Worm (Caenorhabditis elegans): ENCODE data around the gene cst-2.

cst-2 gene

ce11 chrX:4366231-4366630, 30.4 kb upstream of the cst-2 start, which contains the start of gene R160.3:
R160.3 (minus strand) TSS chrX:4366331.
- TF ChIP-seq dox-1 (GFP tag; IDR thresholded peaks at IDR 0.05), result no peak

- TF ChIP-seq B0336.3 (GFP tag; IDR thresholded peaks at IDR 0.05) (no peak), F33H1.4 (GFP tag; IDR thresholded peaks at IDR 0.05) (no peak), snpc-3.4 (tag; optimal IDR thresholded peaks at IDR 0.05) (no peak), mes-4 (tag; optimal IDR thresholded peaks at IDR 0.05) (no peak), sdz-38 (tag; optimal IDR thresholded peaks at IDR 0.05) (no peak)
These were observed 29.0 kb upstream of the cst-2 start, which contains the start of gene F14H12.8 for ce11 chrX:4364877-4365276. F14H12.8 (minus strand) TSS chrX:4364977.

ce11 chrX:4363200-4363599, 27.4 kb upstream of the cst-2 start, which contains the start of gene F14H12.17:
F14H12.17 (minus strand) TSS chrX:4363300.
- no peak for TF ChIP-seq hmg-1.2 (GFP tag; IDR thresholded peaks at IDR 0.05)
- no peak for TF ChIP-seq ceh-79 (tag; optimal IDR thresholded peaks at IDR 0.05)
- TF ChIP-seq F49E8.2 (tag; optimal IDR thresholded peaks at IDR 0.05; ENCODE audit: insufficient read depth), result no peak
- no peak for TF ChIP-seq ztf-3 (GFP tag; optimal IDR thresholded peaks at IDR 0.05)
- no peak for TF ChIP-seq nfyb-1 (GFP tag; IDR thresholded peaks at IDR 0.05)
- TF ChIP-seq ccch-3 (GFP tag; optimal IDR thresholded peaks at IDR 0.05), result no peak
- no peak for TF ChIP-seq attf-3 (GFP tag; conservative IDR thresholded peaks at IDR 0.05)
- no peak for TF ChIP-seq fkh-3 (tag; optimal IDR thresholded peaks at IDR 0.05)

ce11 chrX:4362522-4362921, 26.7 kb upstream of the cst-2 start, which contains the start of gene F14H12.7:
F14H12.7 (minus strand) TSS chrX:4362622.
- TF ChIP-seq Y53G8AR.9 (GFP tag; conservative IDR thresholded peaks at IDR 0.05), result no peak
- no peak for TF ChIP-seq B0035.1 (tag; optimal IDR thresholded peaks at IDR 0.05)
- no peak for TF ChIP-seq F37B4.10 (GFP tag; IDR thresholded peaks at IDR 0.05)
- no peak for TF ChIP-seq ekl-4 (GFP tag; IDR thresholded peaks at IDR 0.05)
- no peak for TF ChIP-seq ceh-27 (GFP tag; optimal IDR thresholded peaks at IDR 0.05)
- TF ChIP-seq ztf-26 (tag; optimal IDR thresholded peaks at IDR 0.05), result no peak
- TF ChIP-seq ztf-22 (GFP tag; optimal IDR thresholded peaks at IDR 0.05), result no peak
- TF ChIP-seq rpc-1 (optimal IDR thresholded peaks at IDR 0.05), result no peak
- no peak for TF ChIP-seq rpc-1 (tag; optimal IDR thresholded peaks at IDR 0.05)
- no peak for TF ChIP-seq F49E8.2 (tag; optimal IDR thresholded peaks at IDR 0.05; ENCODE audit: insufficient read depth)
- TF ChIP-seq rcor-1 (GFP tag; IDR thresholded peaks at IDR 0.05), result no peak
- TF ChIP-seq him-1 (tag; optimal IDR thresholded peaks at IDR 0.05), result no peak

ce11 chrX:4359030-4359429, 23.2 kb upstream of the cst-2 start:
- TF ChIP-seq ets-4 (GFP tag; optimal IDR thresholded peaks at IDR 0.05), result no peak
- no peak for TF ChIP-seq athp-1 (tag; optimal IDR thresholded peaks at IDR 0.05)
- TF ChIP-seq unc-62 (GFP tag; optimal IDR thresholded peaks at IDR 0.05), result peak; percentile 8
- TF ChIP-seq fkh-3 (tag; optimal IDR thresholded peaks at IDR 0.05), result no peak
- TF ChIP-seq madf-10 (tag; optimal IDR thresholded peaks at IDR 0.05), result no peak
- TF ChIP-seq ztf-22 (GFP tag; optimal IDR thresholded peaks at IDR 0.05), result no peak
- peak; percentile 58 for TF ChIP-seq nhr-80 (tag; optimal IDR thresholded peaks at IDR 0.05)
- TF ChIP-seq C17E4.6 (GFP tag; IDR thresholded peaks at IDR 0.05), result no peak
- no peak for TF ChIP-seq madf-8 (GFP tag; conservative IDR thresholded peaks at IDR 0.05)
- no peak for TF ChIP-seq ceh-27 (GFP tag; optimal IDR thresholded peaks at IDR 0.05)
- TF ChIP-seq F37B4.10 (GFP tag; IDR thresholded peaks at IDR 0.05), result no peak

ce11 chrX:4357467-4357866, 21.6 kb upstream of the cst-2 start, which contains the start of gene F14H12.6:
F14H12.6 (minus strand) TSS chrX:4357567.
- TF ChIP-seq ztf-18 (tag; optimal IDR thresholded peaks at IDR 0.05) (no peak), tbx-9 (tag; optimal IDR thresholded peaks at IDR 0.05; ENCODE audit: borderline replicate concordance) (no peak), snpc-1.1 (tag; optimal IDR thresholded peaks at IDR 0.05; ENCODE audit: insufficient read depth) (no peak), lsl-1 (GFP tag; optimal IDR thresholded peaks at IDR 0.05) (no peak)
